Fruit fly (Drosophila melanogaster) whole organism, embryonic: Measurements from ENCODE around the gene CG12075.
A peak's percentile ranks its signal among the peaks of the same experiment; 100 is the strongest.

Experiments used
- Ada2b ChIP-seq: fragments of 200-800 bp; sonication (Bioruptor generic); IDR thresholded peaks from 2 replicates; pipeline ENCODE4 v1.3.6; 2022; ENCODE audit warnings: missing biosample characterization, missing genetic modification characterization
- B-H2 ChIP-seq: fragments of 200-800 bp; sonication (Bioruptor generic); optimal IDR thresholded peaks from 2 replicates; lab custom pipeline; 2018; ENCODE audit warnings: missing biosample characterization, mild to moderate bottlenecking, missing genetic modification characterization
- CG10209 ChIP-seq: fragments of 200-800 bp; sonication (Bioruptor generic); optimal IDR thresholded peaks from 3 replicates; lab custom pipeline; 2017; ENCODE audit warnings: missing biosample characterization, mild to moderate bottlenecking, missing genetic modification characterization, missing genetic modification reagents
- CG10565 ChIP-seq: fragments of 200-800 bp; sonication (Bioruptor generic); optimal IDR thresholded peaks from 3 replicates; lab custom pipeline; 2016; ENCODE audit warnings: missing biosample characterization, mild to moderate bottlenecking, missing genetic modification characterization
- CG11093 ChIP-seq: fragments of 200-800 bp; sonication (Bioruptor generic); IDR thresholded peaks from 3 replicates; pipeline ENCODE4 v1.3.6; 2022; ENCODE audit warnings: missing biosample characterization, missing genetic modification characterization
- CG11696 ChIP-seq: fragments of 200-800 bp; sonication (Bioruptor generic); IDR thresholded peaks from 2 replicates; pipeline ENCODE4 v1.3.6; 2022; ENCODE audit warnings: missing biosample characterization, missing genetic modification characterization
- CG14860 ChIP-seq: fragments of 200-800 bp; sonication (Bioruptor generic); IDR thresholded peaks from 3 replicates; pipeline ENCODE4 v1.3.6; 2022; ENCODE audit warnings: missing biosample characterization, missing genetic modification characterization; ENCODE audit not compliant: partially characterized antibody
- CG16813 ChIP-seq: fragments of 200-800 bp; sonication (Bioruptor generic); IDR thresholded peaks from 3 replicates; pipeline ENCODE4 v1.3.6; 2022; ENCODE audit warnings: missing biosample characterization, missing genetic modification characterization; ENCODE audit not compliant: partially characterized antibody
- CG16863 ChIP-seq: fragments of 200-800 bp; sonication (Bioruptor generic); optimal IDR thresholded peaks from 3 replicates; lab custom pipeline; 2016; ENCODE audit warnings: missing biosample characterization, missing genetic modification characterization
- CG17829 ChIP-seq: fragments of 200-800 bp; optimal IDR thresholded peaks from 2 replicates; lab custom pipeline; 2019; ENCODE audit warnings: missing biosample characterization, mild to moderate bottlenecking, missing genetic modification characterization, moderate library complexity
- CG2120 ChIP-seq: fragments of 200-800 bp; sonication (Bioruptor generic); optimal IDR thresholded peaks from 3 replicates; lab custom pipeline; 2016; ENCODE audit warnings: missing biosample characterization, missing genetic modification characterization
- CG3065 ChIP-seq: fragments of 200-800 bp; sonication (Bioruptor generic); optimal IDR thresholded peaks from 2 replicates; lab custom pipeline; 2016; ENCODE audit warnings: missing biosample characterization, missing genetic modification characterization
- CG31388 ChIP-seq: fragments of 200-800 bp; sonication (Bioruptor generic); optimal IDR thresholded peaks from 2 replicates; lab custom pipeline; 2016; ENCODE audit warnings: missing biosample characterization, missing genetic modification characterization
- CG4404 ChIP-seq: fragments of 200-800 bp; sonication (Bioruptor generic); IDR thresholded peaks from 2 replicates; pipeline ENCODE4 v1.3.6; 2022; ENCODE audit warnings: missing biosample characterization, missing genetic modification characterization
- CG4854 ChIP-seq: fragments of 200-800 bp; sonication (Bioruptor generic); optimal IDR thresholded peaks from 2 replicates; lab custom pipeline; 2016; ENCODE audit warnings: missing biosample characterization, missing genetic modification characterization, inconsistent platforms
- CG6654 ChIP-seq: fragments of 200-800 bp; sonication (Bioruptor generic); optimal IDR thresholded peaks from 2 replicates; lab custom pipeline; 2017; ENCODE audit warnings: missing biosample characterization, mild to moderate bottlenecking, missing genetic modification characterization
- CG6854 ChIP-seq: fragments of 200-800 bp; sonication (Bioruptor generic); optimal IDR thresholded peaks from 3 replicates; lab custom pipeline; 2017; ENCODE audit warnings: missing biosample characterization, mild to moderate bottlenecking, missing genetic modification characterization
- CG7271 ChIP-seq: fragments of 200-800 bp; sonication (Bioruptor generic); optimal IDR thresholded peaks from 2 replicates; lab custom pipeline; 2018; ENCODE audit warnings: missing biosample characterization, mild to moderate bottlenecking, missing genetic modification characterization, moderate library complexity
- CG7786 ChIP-seq: fragments of 200-800 bp; sonication (Bioruptor generic); optimal IDR thresholded peaks from 2 replicates; lab custom pipeline; 2016; ENCODE audit warnings: missing biosample characterization, missing genetic modification characterization
- CG7839 ChIP-seq: fragments of 200-800 bp; sonication (Bioruptor generic); optimal IDR thresholded peaks from 3 replicates; lab custom pipeline; 2018; ENCODE audit warnings: missing biosample characterization, mild to moderate bottlenecking, missing genetic modification characterization, moderate library complexity
- CoRest ChIP-seq: fragments of 200-800 bp; sonication (Bioruptor generic); optimal IDR thresholded peaks from 3 replicates; lab custom pipeline; 2018; ENCODE audit warnings: missing biosample characterization, mild to moderate bottlenecking, missing genetic modification characterization, moderate library complexity
- Dll ChIP-seq: fragments of 200-800 bp; sonication (Bioruptor generic); IDR thresholded peaks from 4 replicates; pipeline ENCODE4 v1.3.6; 2022; ENCODE audit warnings: missing biosample characterization, missing genetic modification characterization; ENCODE audit not compliant: partially characterized antibody
- Eip74EF ChIP-seq, 2 experiments: fragments of 200-800 bp in 1 of 2; fragments of >200 bp in 1 of 2; sonication (Bioruptor generic) in 1 of 2; optimal IDR thresholded peaks; 2 replicates each; lab custom pipeline; 2017 to 2019; ENCODE audit warnings: missing biosample characterization in 2 of 2, missing genetic modification characterization in 2 of 2, mild to moderate bottlenecking in 1 of 2, moderate library complexity in 1 of 2
- Fer3 ChIP-seq: fragments of 200-800 bp; sonication (Bioruptor generic); optimal IDR thresholded peaks from 2 replicates; lab custom pipeline; 2018; ENCODE audit warnings: missing biosample characterization, mild to moderate bottlenecking, missing genetic modification characterization, moderate library complexity
- HHEX ChIP-seq: fragments of 200-800 bp; sonication (Bioruptor generic); optimal IDR thresholded peaks from 3 replicates; lab custom pipeline; 2017; ENCODE audit warnings: missing biosample characterization, mild to moderate bottlenecking, missing genetic modification characterization, missing genetic modification reagents
- Lim3 ChIP-seq: fragments of 200-800 bp; sonication (Bioruptor generic); IDR thresholded peaks from 2 replicates; pipeline ENCODE4 v1.3.6; 2022; ENCODE audit warnings: missing biosample characterization, missing genetic modification characterization
- MESR4 ChIP-seq: fragments of 200-800 bp; sonication (Bioruptor generic); optimal IDR thresholded peaks from 2 replicates; lab custom pipeline; 2018; ENCODE audit warnings: missing biosample characterization, mild to moderate bottlenecking, missing genetic modification characterization, moderate library complexity
- Optix ChIP-seq: fragments of 200-800 bp; sonication (Bioruptor generic); IDR thresholded peaks from 3 replicates; pipeline ENCODE4 v1.3.6; 2022; ENCODE audit warnings: missing biosample characterization, missing genetic modification characterization
- Six4 ChIP-seq: fragments of 200-800 bp; sonication (Bioruptor generic); optimal IDR thresholded peaks from 2 replicates; lab custom pipeline; 2016; ENCODE audit warnings: missing biosample characterization, missing genetic modification characterization
- Stat92E ChIP-seq, 3 experiments: fragments of >200 bp in 2 of 3; fragments of 200-800 bp in 1 of 3; sonication (Bioruptor generic) in 1 of 3; optimal IDR thresholded peaks; 2 replicates each; lab custom pipeline; 2017 to 2019; ENCODE audit warnings: missing biosample characterization in 3 of 3, missing genetic modification characterization in 3 of 3, mild to moderate bottlenecking in 1 of 3, moderate library complexity in 1 of 3
- YL-1 ChIP-seq: fragments of 200-800 bp; sonication (Bioruptor generic); optimal IDR thresholded peaks from 3 replicates; lab custom pipeline; 2017; ENCODE audit warnings: missing biosample characterization, mild to moderate bottlenecking, missing genetic modification characterization
- bbx ChIP-seq: fragments of 200-800 bp; sonication (Bioruptor generic); IDR thresholded peaks from 2 replicates; pipeline ENCODE4 v1.3.6; 2022; ENCODE audit warnings: missing biosample characterization, missing genetic modification characterization; ENCODE audit not compliant: partially characterized antibody
- chinmo ChIP-seq: fragments of 200-800 bp; sonication (Bioruptor generic); IDR thresholded peaks from 4 replicates; pipeline ENCODE4 v1.3.6; 2022; ENCODE audit warnings: missing biosample characterization, missing genetic modification characterization; ENCODE audit not compliant: partially characterized antibody
- danr ChIP-seq: fragments of 200-800 bp; sonication (Bioruptor generic); IDR thresholded peaks from 2 replicates; pipeline ENCODE4 v1.3.6; 2022; ENCODE audit warnings: missing biosample characterization, missing genetic modification characterization
- fru ChIP-seq: fragments of >200 bp; optimal IDR thresholded peaks from 2 replicates; lab custom pipeline; 2017
- ftz-f1 ChIP-seq: fragments of 200-800 bp; sonication (Bioruptor generic); optimal IDR thresholded peaks from 2 replicates; lab custom pipeline; 2016; ENCODE audit warnings: missing biosample characterization, missing genetic modification characterization
- gro ChIP-seq: fragments of 200-800 bp; sonication (Bioruptor generic); optimal IDR thresholded peaks from 2 replicates; lab custom pipeline; 2016; ENCODE audit warnings: missing biosample characterization, missing genetic modification characterization
- gsb-n ChIP-seq: fragments of 200-800 bp; sonication (Bioruptor generic); optimal IDR thresholded peaks from 3 replicates; lab custom pipeline; 2018; ENCODE audit warnings: missing biosample characterization, mild to moderate bottlenecking, missing genetic modification characterization
- hbn ChIP-seq: fragments of 200-800 bp; sonication (Bioruptor generic); IDR thresholded peaks from 2 replicates; pipeline ENCODE4 v1.3.6; 2022; ENCODE audit warnings: missing biosample characterization, missing genetic modification characterization; ENCODE audit not compliant: partially characterized antibody
- her ChIP-seq: fragments of 200-800 bp; sonication (Bioruptor generic); optimal IDR thresholded peaks from 2 replicates; lab custom pipeline; 2016; ENCODE audit warnings: missing biosample characterization, missing genetic modification characterization
- hth ChIP-seq: fragments of >200 bp; optimal IDR thresholded peaks from 2 replicates; lab custom pipeline; 2017; ENCODE audit warnings: inconsistent platforms
- insv ChIP-seq, 2 experiments: fragments of 200-800 bp; sonication (Bioruptor generic); optimal IDR thresholded peaks; 3 replicates each; lab custom pipeline; 2016 to 2018; ENCODE audit warnings: missing biosample characterization in 2 of 2, missing genetic modification characterization in 2 of 2
- maf-S ChIP-seq: fragments of 200-800 bp; sonication (Bioruptor generic); optimal IDR thresholded peaks from 2 replicates; lab custom pipeline; 2016; ENCODE audit warnings: missing biosample characterization, missing genetic modification characterization
- odd ChIP-seq: fragments of 200-800 bp; sonication (Bioruptor generic); optimal IDR thresholded peaks from 2 replicates; lab custom pipeline; 2017; ENCODE audit warnings: missing biosample characterization, mild to moderate bottlenecking, missing genetic modification characterization
- otp ChIP-seq: fragments of 200-800 bp; sonication (Bioruptor generic); IDR thresholded peaks from 3 replicates; pipeline ENCODE4, ENCODE4 v1.3.6; 2022; ENCODE audit warnings: missing biosample characterization, missing genetic modification characterization
- run ChIP-seq: fragments of 200-800 bp; sonication (Bioruptor generic); optimal IDR thresholded peaks from 3 replicates; lab custom pipeline; 2018; ENCODE audit warnings: missing biosample characterization, mild to moderate bottlenecking, missing genetic modification characterization
- slbo ChIP-seq: fragments of 200-800 bp; sonication (Bioruptor generic); IDR thresholded peaks from 2 replicates; pipeline ENCODE4 v1.3.6; 2022; ENCODE audit warnings: missing biosample characterization, missing genetic modification characterization
- sna ChIP-seq: fragments of 200-800 bp; sonication (Bioruptor generic); IDR thresholded peaks from 2 replicates; pipeline ENCODE4 v1.3.6; 2022; ENCODE audit warnings: missing biosample characterization, missing genetic modification characterization; ENCODE audit not compliant: partially characterized antibody
- unc-4 ChIP-seq: fragments of 200-800 bp; sonication (Bioruptor generic); IDR thresholded peaks from 2 replicates; pipeline ENCODE4 v1.3.6; 2022; ENCODE audit warnings: missing biosample characterization, missing genetic modification characterization; ENCODE audit not compliant: partially characterized antibody
- vnd ChIP-seq: fragments of 200-800 bp; sonication (Bioruptor generic); IDR thresholded peaks from 3 replicates; pipeline ENCODE4 v1.3.6; 2022; ENCODE audit warnings: missing biosample characterization, missing genetic modification characterization; ENCODE audit not compliant: partially characterized antibody

CG12075 gene

DNA sequence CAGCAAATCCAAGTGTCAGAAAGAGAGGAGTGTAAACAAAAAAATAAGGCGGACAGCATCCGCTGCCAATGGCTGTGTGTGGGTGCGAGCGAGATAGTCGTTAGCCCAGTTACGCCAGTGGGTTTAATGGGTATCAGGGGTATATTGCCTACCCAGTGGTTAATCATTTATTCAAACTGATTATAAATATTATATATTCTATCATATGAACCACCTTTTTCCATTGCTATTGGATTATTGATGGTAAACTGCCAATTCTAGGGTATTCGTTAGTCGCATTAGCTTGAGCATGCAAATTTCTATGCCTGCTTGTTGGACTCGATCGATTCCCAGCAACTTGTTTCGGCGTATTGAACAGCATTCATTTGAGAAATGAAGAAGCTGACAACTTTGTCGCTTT lies 58.0 kb downstream of the CG12075 start (continued):
- TF ChIP-seq sna (GFP tag; lab: Robert Waterston, UW) (no peak), CG7271 (peak; percentile 48), Fer3 (tag; lab: Kevin White, UChicago) (peak; percentile 94), gsb-n (peak; percentile 90), CoRest (tag; lab: Kevin White, UChicago) (peak; percentile 95), CG14860 (GFP tag; lab: Robert Waterston, UW) (no peak), CG4404 (GFP tag; lab: Robert Waterston, UW) (peak; percentile 91), CG3065 (GFP tag; lab: Kevin White, UChicago) (peak; percentile 70), hbn (no peak), MESR4 (peak; percentile 40), CG11093 (GFP tag; lab: Robert Waterston, UW) (peak; percentile 93), Eip74EF (GFP tag; optimal IDR thresholded peaks at IDR 0.05; lab: Kevin White, UChicago) (peak in 1 of 2 experiments; percentile 88), CG16813 (GFP tag; lab: Robert Waterston, UW) (no peak), ftz-f1 (GFP tag; lab: Kevin White, UChicago) (peak; percentile 21), Lim3 (GFP tag; lab: Robert Waterston, UW) (peak; percentile 91), Optix (peak; percentile 93), insv (GFP tag; optimal IDR thresholded peaks at IDR 0.05; lab: Kevin White, UChicago) (no peak), hth (lab: Kevin White, UChicago) (no peak), CG11696 (peak; percentile 80), Six4 (GFP tag; lab: Kevin White, UChicago) (peak; percentile 86), CG2120 (GFP tag; lab: Kevin White, UChicago) (peak; percentile 93), CG7839 (peak; percentile 96), Dll (GFP tag; lab: Robert Waterston, UW) (no peak), YL-1 (peak; percentile 36), gro (GFP tag; lab: Kevin White, UChicago) (peak; percentile 65), danr (GFP tag; lab: Robert Waterston, UW) (peak; percentile 94), Ada2b (GFP tag; lab: Robert Waterston, UW) (peak; percentile 94), CG16863 (GFP tag; lab: Kevin White, UChicago) (peak; percentile 49), unc-4 (GFP tag; lab: Robert Waterston, UW) (no peak), Stat92E (GFP tag; optimal IDR thresholded peaks at IDR 0.05; lab: Kevin White, UChicago) (peak in 1 of 3 experiments; percentile 62), vnd (GFP tag; lab: Robert Waterston, UW) (no peak), CG10209 (GFP tag; lab: Kevin White, UChicago) (peak; percentile 94), CG17829 (tag; lab: Kevin White, UChicago) (peak; percentile 92), chinmo (0 out of 4 replicates have a peak, but pooled peaks have one; percentile 44), B-H2 (GFP tag; lab: Kevin White, UChicago) (peak; percentile 41), CG4854 (GFP tag; lab: Kevin White, UChicago) (peak; percentile 84), CG6654 (GFP tag; lab: Kevin White, UChicago) (peak; percentile 85), CG10565 (peak; percentile 55), fru (no peak), HHEX (GFP tag; lab: Kevin White, UChicago) (peak; percentile 95), run (peak; percentile 90), maf-S (GFP tag; lab: Kevin White, UChicago) (peak; percentile 50), CG31388 (GFP tag; lab: Kevin White, UChicago) (peak; percentile 84), odd (peak; percentile 87), CG7786 (GFP tag; lab: Kevin White, UChicago) (peak; percentile 45), otp (GFP tag; lab: Robert Waterston, UW) (peak; percentile 97), bbx (GFP tag; lab: Robert Waterston, UW) (no peak), slbo (peak; percentile 98), CG6854 (GFP tag; lab: Kevin White, UChicago) (peak; percentile 88), her (GFP tag; lab: Kevin White, UChicago) (peak; percentile 32)
